Fruit fly (Drosophila melanogaster) Kc167 (cell line): ENCODE data around the gene CG46244.

Experiments
- Myc ChIP-seq: fragments of >200 bp; optimal IDR thresholded peaks from 2 replicates; lab custom pipeline; 2017; ENCODE audit warnings: missing external identifiers
- Sin3A ChIP-seq: fragments of >200 bp; optimal IDR thresholded peaks from 2 replicates; lab custom pipeline; 2018; ENCODE audit warnings: missing external identifiers
- h ChIP-seq: fragments of >200 bp; optimal IDR thresholded peaks from 3 replicates; lab custom pipeline; 2018; ENCODE audit warnings: missing external identifiers
- insv ChIP-seq: fragments of >200 bp; optimal IDR thresholded peaks from 3 replicates; lab custom pipeline; 2018; ENCODE audit warnings: missing external identifiers
- psq ChIP-seq: fragments of >200 bp; optimal IDR thresholded peaks from 2 replicates; lab custom pipeline; 2017; ENCODE audit warnings: missing external identifiers
- ttk ChIP-seq: sonication (Bioruptor generic); optimal IDR thresholded peaks from 2 replicates; lab custom pipeline; 2017; ENCODE audit warnings: missing external identifiers

The CG46244 gene

dm6 chr2L:19605365-19605921 lies 926 bp upstream of the CG46244 start:
- no peak for TF ChIP-seq psq (lab: Kevin White, UChicago)
- TF ChIP-seq Sin3A (lab: Kevin White, UChicago): no peak
- TF ChIP-seq h (lab: Kevin White, UChicago): no peak
- no peak for TF ChIP-seq Myc (lab: Kevin White, UChicago)
- no peak for TF ChIP-seq insv
- TF ChIP-seq ttk (lab: Kevin White, UChicago): no peak

DNA sequence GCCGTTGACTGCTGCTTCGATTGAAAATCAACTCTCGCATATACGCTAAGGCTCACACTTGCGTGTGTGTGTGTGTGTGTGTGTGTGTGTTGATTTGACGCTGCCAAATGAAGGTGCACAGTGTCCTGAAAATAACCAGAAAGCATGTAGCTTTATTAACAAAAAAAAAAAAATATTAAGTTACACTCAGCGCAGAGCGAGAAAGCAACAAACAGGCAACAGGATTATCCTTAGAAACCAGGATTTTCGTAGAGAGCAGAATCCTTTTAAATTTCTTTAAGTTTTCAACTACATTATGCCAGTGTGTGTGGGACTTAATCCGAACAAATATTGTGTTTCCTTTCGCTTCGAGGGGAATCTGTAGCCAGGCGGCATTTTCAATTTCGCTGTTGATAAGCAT lies 21.6 kb downstream of the CG46244 start:
- TF ChIP-seq ttk (lab: Kevin White, UChicago) (no peak), psq (lab: Kevin White, UChicago) (no peak), insv (no peak), h (lab: Kevin White, UChicago) (no peak), Sin3A (lab: Kevin White, UChicago) (no peak), Myc (lab: Kevin White, UChicago) (no peak)

DNA sequence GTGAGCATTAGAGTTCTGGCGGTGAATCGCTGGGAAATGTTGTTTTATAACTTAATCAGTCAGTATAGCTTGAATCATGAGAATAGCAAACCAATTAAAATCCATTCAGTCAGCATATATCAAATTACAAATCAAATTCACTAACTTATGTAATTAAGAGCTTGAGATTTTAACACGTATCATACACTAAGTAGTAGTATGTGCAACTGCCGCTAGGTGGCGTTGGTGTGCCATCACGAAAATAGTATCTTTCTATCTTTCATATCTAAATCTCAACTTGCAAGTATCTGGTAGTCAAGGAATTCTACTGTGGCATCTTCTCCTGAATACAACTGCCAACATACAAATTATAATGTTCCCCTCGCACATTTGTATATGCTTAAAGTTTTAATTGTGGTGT lies 27.6 kb downstream of the CG46244 start:
- no peak for TF ChIP-seq Myc (lab: Kevin White, UChicago)
- no peak for TF ChIP-seq ttk (lab: Kevin White, UChicago)
- TF ChIP-seq h (lab: Kevin White, UChicago): no peak
- TF ChIP-seq insv: no peak
- no peak for TF ChIP-seq psq (lab: Kevin White, UChicago)
- TF ChIP-seq Sin3A (lab: Kevin White, UChicago): no peak

DNA sequence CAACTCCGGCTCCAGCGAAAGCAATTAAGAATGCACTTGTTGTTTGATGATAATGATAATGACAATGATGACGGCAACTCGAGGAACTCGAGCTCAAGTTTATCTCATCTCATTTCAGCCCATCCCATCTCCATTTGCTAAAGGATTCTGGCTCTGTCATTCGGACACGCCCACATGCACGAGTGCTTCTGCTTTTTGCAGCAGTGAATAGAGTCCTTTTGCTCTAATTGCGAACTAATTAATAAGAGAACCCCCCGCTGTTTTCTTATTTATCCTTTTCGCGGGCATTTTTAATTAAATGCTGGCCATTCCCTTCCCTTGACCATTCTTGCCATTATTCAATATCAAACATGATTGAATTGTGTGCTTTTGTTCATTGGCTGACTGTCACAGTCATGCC lies 72.0 kb downstream of the CG46244 start:
- no peak for TF ChIP-seq Sin3A (lab: Kevin White, UChicago)
- no peak for TF ChIP-seq Myc (lab: Kevin White, UChicago)
- TF ChIP-seq h (lab: Kevin White, UChicago): no peak
- no peak for TF ChIP-seq psq (lab: Kevin White, UChicago)
- TF ChIP-seq insv: no peak
- TF ChIP-seq ttk (lab: Kevin White, UChicago): no peak

dm6 chr2L:19682533-19682932 lies 76.2 kb downstream of the CG46244 start:
- TF ChIP-seq Myc (lab: Kevin White, UChicago) (no peak), psq (lab: Kevin White, UChicago) (no peak), Sin3A (lab: Kevin White, UChicago) (no peak), h (lab: Kevin White, UChicago) (no peak), insv (no peak), ttk (lab: Kevin White, UChicago) (no peak)

DNA sequence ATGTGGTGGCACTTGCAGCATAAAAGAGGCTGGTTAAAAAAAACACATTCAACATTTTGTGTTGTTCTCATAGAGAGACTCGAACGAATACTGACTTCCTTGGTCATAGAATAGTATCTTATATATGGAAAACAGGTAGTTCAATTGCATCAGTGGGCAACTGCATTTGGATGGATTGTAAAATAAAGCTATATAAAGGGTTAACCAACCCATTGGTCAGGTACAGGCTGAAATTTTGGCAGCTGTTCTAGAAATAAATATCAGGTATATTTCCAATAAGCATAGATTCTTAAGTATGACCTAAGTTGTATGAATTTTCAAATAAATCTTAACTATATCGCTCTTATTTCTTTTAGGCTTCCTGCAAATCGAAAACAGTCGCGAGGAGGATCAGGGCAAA lies 94.5 kb downstream of the CG46244 start, which contains the start of gene scw:
TSS of gene scw (minus strand) at position 101 of the 400 bp plus-strand sequence.
- TF ChIP-seq Myc (lab: Kevin White, UChicago) (no peak), h (lab: Kevin White, UChicago) (no peak), insv (no peak), ttk (lab: Kevin White, UChicago) (no peak), Sin3A (lab: Kevin White, UChicago) (no peak), psq (lab: Kevin White, UChicago) (no peak)

dm6 chr2L:19722517-19722916 lies 116.1 kb downstream of the CG46244 start:
- TF ChIP-seq ttk (lab: Kevin White, UChicago) (no peak), Sin3A (lab: Kevin White, UChicago) (no peak), psq (lab: Kevin White, UChicago) (no peak), insv (no peak), Myc (lab: Kevin White, UChicago) (no peak), h (lab: Kevin White, UChicago) (no peak)

- TF ChIP-seq ttk (lab: Kevin White, UChicago) (no peak), Sin3A (lab: Kevin White, UChicago) (no peak), insv (no peak), h (lab: Kevin White, UChicago) (no peak), psq (lab: Kevin White, UChicago) (no peak), Myc (lab: Kevin White, UChicago) (no peak)
Observed at dm6 chr2L:19735635-19736109, 129.3 kb downstream of the CG46244 start, which contains the start of the genes CG10462 and Nf-YB. TSS of gene CG10462 (minus strand) at chr2L:19735980. TSS of gene Nf-YB (plus strand) at chr2L:19736044.

- TF ChIP-seq ttk (lab: Kevin White, UChicago) (no peak), Myc (lab: Kevin White, UChicago) (no peak), insv (no peak), psq (lab: Kevin White, UChicago) (no peak), Sin3A (lab: Kevin White, UChicago) (no peak), h (lab: Kevin White, UChicago) (no peak)
Observed at dm6 chr2L:19750571-19750970, 144.2 kb downstream of the CG46244 start.

DNA sequence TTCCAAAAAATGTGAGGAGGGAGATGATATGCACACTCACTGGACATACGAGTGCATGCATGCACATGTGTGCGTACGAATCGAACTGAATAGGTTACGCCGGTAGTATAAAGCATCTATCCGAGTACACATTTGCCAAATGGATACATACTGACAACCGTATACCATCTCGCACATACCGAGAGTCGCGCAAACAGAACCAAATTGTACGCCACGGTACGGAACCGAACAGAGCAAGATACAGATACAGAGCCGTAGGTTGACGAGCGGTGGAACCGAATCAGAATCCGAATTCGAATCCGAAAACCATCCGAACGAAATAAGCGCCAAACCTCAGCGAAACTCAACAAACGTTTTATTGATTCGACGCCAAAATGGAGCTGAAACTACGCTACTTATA lies 148.6 kb downstream of the CG46244 start:
- TF ChIP-seq Sin3A (lab: Kevin White, UChicago): no peak
- no peak for TF ChIP-seq insv
- TF ChIP-seq ttk (lab: Kevin White, UChicago): no peak
- TF ChIP-seq psq (lab: Kevin White, UChicago): no peak
- no peak for TF ChIP-seq h (lab: Kevin White, UChicago)
- no peak for TF ChIP-seq Myc (lab: Kevin White, UChicago)

- TF ChIP-seq Myc (lab: Kevin White, UChicago) (no peak), insv (no peak), psq (lab: Kevin White, UChicago) (no peak), ttk (lab: Kevin White, UChicago) (no peak)
Observed at dm6 chr2L:19756040-19756439, 149.7 kb downstream of the CG46244 start.

DNA sequence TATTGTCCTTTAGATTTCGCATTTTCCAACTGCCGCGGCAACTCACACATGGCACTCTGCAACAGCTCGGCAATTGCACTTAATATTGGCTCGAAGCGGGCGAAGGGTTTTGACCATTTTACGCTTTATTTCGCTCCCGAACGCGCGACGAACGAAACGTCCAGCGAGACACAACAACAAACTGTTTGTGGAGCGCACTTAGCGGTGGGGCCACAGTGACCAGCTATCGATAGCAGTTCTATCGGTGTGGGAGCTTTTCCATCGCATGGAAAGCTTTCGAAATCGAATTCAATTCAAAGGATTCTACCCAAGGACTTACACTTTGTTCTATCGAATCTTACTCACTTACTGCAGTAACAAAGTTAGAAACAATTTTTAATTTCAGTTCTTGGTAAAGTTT lies 150.3 kb downstream of the CG46244 start, which contains the start of gene CG10631:
TSS of gene CG10631 (minus strand) at position 189 of the 400 bp plus-strand sequence.
- TF ChIP-seq insv (no peak), Myc (lab: Kevin White, UChicago) (no peak), ttk (lab: Kevin White, UChicago) (no peak), h (lab: Kevin White, UChicago) (no peak), psq (lab: Kevin White, UChicago) (no peak), Sin3A (lab: Kevin White, UChicago) (no peak)
